Worm (Caenorhabditis elegans) whole organism, L4/young adult: ENCODE data around the gene F46F5.15.
A peak's percentile ranks its signal among the peaks of the same experiment; 100 is the strongest.

ENCODE experiments used
- W03F9.2 ChIP-seq: fragments of 150-350 bp; optimal IDR thresholded peaks from 2 replicates; lab custom pipeline; 2014; ENCODE audit warnings: missing biosample characterization, missing genetic modification characterization
- dao-5 ChIP-seq: sonication (generic microtip); optimal IDR thresholded peaks from 2 replicates; lab custom pipeline; 2016; ENCODE audit warnings: missing genotype, missing genetic modification characterization, moderate library complexity, missing compliant biosample characterization
- him-1 ChIP-seq: sonication (generic microtip); optimal IDR thresholded peaks from 2 replicates; lab custom pipeline; 2016; ENCODE audit warnings: missing genotype, missing genetic modification reagents, missing genetic modification characterization, missing compliant biosample characterization

Gene F46F5.15

ce11 chrII:788139-788538, at the start of gene F46F5.15:
Gene F46F5.15 (plus strand): TSS chrII:788439.
- no peak for TF ChIP-seq him-1 (tag; lab: Kevin White, UChicago)
- TF ChIP-seq dao-5 (tag; lab: Kevin White, UChicago) = no peak
- TF ChIP-seq W03F9.2 = no peak

DNA sequence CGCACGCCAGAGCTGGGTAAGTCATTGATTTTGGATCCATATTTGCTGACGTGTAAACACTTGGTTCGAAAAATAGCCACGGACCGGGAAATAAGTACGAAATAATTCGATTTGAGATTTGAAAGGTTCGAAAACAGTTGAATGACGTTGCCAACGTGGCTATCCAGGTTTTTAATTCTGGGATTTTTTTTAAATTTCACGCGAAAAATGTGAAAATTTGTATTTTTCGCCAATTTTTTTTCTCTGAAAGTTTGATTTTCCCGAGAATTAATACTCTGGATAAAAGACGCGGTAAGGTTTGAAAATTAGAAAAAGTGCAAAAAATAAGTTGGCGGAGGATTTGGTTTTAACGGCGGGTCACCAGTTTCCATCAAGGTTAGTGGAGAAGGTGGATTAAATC, 47.4 kb upstream of the F46F5.15 start, which contains the start of gene fbxc-48:
Gene fbxc-48 (minus strand): TSS at position 101 of the 400 bp plus-strand sequence.
- TF ChIP-seq W03F9.2 = no peak
- TF ChIP-seq dao-5 (tag; lab: Kevin White, UChicago) = no peak
- TF ChIP-seq him-1 (tag; lab: Kevin White, UChicago) = no peak

DNA sequence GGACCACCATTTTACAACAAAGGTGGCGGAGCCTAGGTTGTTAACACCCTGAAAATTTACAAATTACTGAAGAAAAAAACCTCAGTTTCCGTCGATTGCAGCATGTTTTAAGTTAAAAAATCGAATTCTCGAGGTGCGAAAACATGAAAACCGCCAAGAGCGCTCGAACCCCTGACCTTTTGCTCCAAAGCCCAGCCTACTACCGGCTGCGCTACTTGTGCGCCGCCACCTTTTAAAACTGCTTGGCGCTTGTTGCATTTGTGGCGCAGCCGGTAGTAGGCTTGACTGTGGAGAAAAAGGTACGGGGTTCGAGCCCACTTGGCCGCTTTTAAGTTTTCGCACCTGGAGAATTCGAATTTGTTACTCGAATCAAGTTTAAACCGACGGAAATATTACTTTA, 38.1 kb upstream of the F46F5.15 start, which contains the start of gene snt-6:
Gene snt-6 (minus strand): TSS at position 58 of the 400 bp plus-strand sequence.
- no peak for TF ChIP-seq dao-5 (tag; lab: Kevin White, UChicago)
- TF ChIP-seq him-1 (tag; lab: Kevin White, UChicago) = no peak
- TF ChIP-seq W03F9.2 = no peak

- no peak for TF ChIP-seq W03F9.2
- TF ChIP-seq him-1 (tag; lab: Kevin White, UChicago) = no peak
- no peak for TF ChIP-seq dao-5 (tag; lab: Kevin White, UChicago)
Measured at ce11 chrII:751850-752249, 36.4 kb upstream of the F46F5.15 start.

DNA sequence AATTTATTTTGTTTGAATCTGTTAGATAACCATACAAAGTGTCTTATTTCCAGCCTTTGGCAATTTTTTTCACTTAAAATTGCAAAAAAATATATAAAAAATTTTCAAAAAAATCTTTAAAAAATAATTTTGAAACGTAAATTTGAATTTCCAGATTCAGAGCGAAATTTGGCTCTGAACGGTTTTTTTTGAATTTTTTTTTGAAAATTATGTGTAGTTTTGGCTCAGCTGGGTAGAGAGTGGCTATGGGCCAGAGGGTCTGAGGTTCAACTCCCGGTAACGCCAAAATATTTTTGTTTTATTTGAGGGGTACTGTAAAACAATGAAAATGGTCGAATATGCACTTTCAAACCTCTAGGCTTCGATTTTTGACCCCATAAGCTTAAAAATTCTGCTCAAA, 34.8 kb upstream of the F46F5.15 start:
- TF ChIP-seq him-1 (tag; lab: Kevin White, UChicago) (no peak), dao-5 (tag; lab: Kevin White, UChicago) (no peak), W03F9.2 (no peak)

ce11 chrII:754971-755370, 33.3 kb upstream of the F46F5.15 start:
- TF ChIP-seq W03F9.2 = no peak
- TF ChIP-seq dao-5 (tag; lab: Kevin White, UChicago) = no peak
- no peak for TF ChIP-seq him-1 (tag; lab: Kevin White, UChicago)

DNA sequence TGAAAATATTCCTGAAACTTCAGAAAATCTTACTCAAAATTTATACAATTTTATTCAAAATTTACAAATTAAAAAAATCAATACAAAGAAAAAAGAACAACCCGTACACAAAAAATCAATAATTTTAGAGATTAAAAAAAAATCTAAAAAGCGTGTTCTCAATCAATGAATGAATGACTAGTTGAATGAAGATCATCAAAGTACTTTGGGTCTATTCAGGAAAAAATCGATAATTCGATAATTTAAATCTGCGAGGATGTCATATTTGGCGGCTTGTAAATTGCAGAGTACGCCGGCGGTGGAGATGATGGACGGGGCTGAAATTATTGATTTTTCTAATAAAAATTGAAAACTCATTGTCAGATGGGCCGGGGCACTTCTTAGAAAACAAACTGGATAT, 32.1 kb upstream of the F46F5.15 start:
- no peak for TF ChIP-seq him-1 (tag; lab: Kevin White, UChicago)
- no peak for TF ChIP-seq W03F9.2
- no peak for TF ChIP-seq dao-5 (tag; lab: Kevin White, UChicago)

DNA sequence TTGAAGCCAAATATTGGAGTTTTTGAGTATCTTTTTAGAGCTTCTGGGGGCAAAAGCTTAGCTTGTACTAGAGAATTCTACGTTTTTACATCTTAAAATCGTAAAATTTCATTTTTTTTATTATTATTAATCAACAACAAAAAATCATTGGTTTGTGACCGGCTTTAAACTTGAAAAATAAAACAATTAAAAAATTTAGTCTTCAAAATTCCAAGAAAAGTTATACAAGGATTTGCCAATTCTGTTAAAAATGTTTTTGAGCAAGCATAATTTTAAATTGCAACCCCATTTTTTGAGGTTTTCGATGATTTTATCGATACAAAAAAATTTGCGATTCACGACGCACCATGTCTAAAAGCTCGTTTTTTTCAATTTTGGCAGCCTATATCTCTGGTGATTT, 31.0 kb upstream of the F46F5.15 start:
- TF ChIP-seq dao-5 (tag; lab: Kevin White, UChicago) = no peak
- TF ChIP-seq W03F9.2 = no peak
- no peak for TF ChIP-seq him-1 (tag; lab: Kevin White, UChicago)

- TF ChIP-seq dao-5 (tag; lab: Kevin White, UChicago) = no peak
- no peak for TF ChIP-seq W03F9.2
- peak; percentile 79 for TF ChIP-seq him-1 (tag; lab: Kevin White, UChicago)
Measured at ce11 chrII:759788-760187, 28.5 kb upstream of the F46F5.15 start.

- no peak for TF ChIP-seq dao-5 (tag; lab: Kevin White, UChicago)
- TF ChIP-seq him-1 (tag; lab: Kevin White, UChicago) = no peak
- no peak for TF ChIP-seq W03F9.2
Measured at ce11 chrII:760276-760675, 28.0 kb upstream of the F46F5.15 start.

- TF ChIP-seq him-1 (tag; lab: Kevin White, UChicago) (no peak), dao-5 (tag; lab: Kevin White, UChicago) (no peak), W03F9.2 (no peak)
Measured at ce11 chrII:762942-763341, 25.3 kb upstream of the F46F5.15 start.

DNA sequence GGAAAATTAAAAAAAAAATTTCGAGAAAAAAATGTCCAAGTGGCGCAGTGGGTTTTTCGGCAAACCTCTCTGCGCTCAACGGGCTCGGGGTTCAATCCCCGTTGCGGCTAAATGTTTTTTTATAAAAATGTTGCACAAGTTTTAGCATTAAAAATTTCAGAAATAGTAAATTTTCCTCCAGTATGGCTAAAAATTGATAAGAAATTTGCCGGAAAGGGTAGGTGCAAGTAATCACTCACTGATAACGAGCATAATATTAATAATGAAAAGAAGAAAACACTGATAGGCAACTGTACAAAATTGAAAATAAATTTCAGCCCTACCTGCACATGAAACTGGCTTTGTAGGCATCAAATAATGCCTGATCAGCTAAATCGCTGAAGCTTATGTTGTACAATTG, 23.9 kb upstream of the F46F5.15 start:
- TF ChIP-seq dao-5 (tag; lab: Kevin White, UChicago) (no peak), W03F9.2 (no peak), him-1 (tag; lab: Kevin White, UChicago) (no peak)

DNA sequence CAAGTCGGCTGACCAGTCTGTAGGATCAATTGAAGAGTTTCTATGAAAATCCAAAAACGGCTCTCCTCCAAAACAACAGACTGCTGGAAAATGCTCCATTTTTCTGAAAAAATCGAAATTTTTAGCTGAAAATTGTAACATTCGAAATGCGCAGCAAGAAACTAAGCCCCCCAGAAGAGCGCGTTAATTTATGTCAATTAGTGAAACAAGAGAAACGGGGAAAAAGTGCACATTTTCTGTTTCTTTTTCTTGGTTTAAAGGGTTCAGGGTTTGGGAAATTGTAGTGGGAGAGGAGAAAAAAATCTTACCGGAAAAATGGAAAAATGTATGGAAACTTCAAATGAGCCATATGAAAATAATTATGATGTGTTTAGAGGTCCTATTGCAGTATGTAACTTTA, 23.0 kb upstream of the F46F5.15 start, which contains the start of gene C08G5.7:
Gene C08G5.7 (minus strand): TSS at position 101 of the 400 bp plus-strand sequence.
- TF ChIP-seq W03F9.2 = no peak
- TF ChIP-seq dao-5 (tag; lab: Kevin White, UChicago) = no peak
- no peak for TF ChIP-seq him-1 (tag; lab: Kevin White, UChicago)

ce11 chrII:769250-769649, 19.0 kb upstream of the F46F5.15 start:
- TF ChIP-seq him-1 (tag; lab: Kevin White, UChicago) = no peak
- TF ChIP-seq dao-5 (tag; lab: Kevin White, UChicago) = no peak
- no peak for TF ChIP-seq W03F9.2

DNA sequence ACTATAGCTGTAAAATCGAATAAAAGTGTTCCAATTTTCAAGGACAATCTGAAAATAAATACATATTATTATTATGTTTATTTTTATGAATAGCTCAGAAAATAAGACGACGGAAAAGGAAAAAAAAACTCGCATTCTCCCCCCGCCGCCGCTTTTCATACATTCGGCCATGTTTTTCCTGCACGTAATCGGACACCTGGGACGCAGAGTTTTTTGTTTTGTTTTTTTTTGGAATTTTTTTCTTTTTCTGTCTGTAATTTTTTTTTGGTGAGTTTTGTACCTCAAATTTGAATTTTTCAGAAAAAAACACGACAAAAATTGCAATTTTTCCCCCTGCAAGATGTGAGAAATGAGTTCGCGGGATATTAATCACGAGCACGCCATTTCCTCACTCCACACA, 18.0 kb upstream of the F46F5.15 start, which contains the start of gene C08G5.6:
Gene C08G5.6 (plus strand): TSS at position 301 of the 400 bp plus-strand sequence.
- TF ChIP-seq him-1 (tag; lab: Kevin White, UChicago) (no peak), dao-5 (tag; lab: Kevin White, UChicago) (no peak), W03F9.2 (no peak)
